Fruit fly (Drosophila melanogaster) whole organism, prepupa: ENCODE results near the gene Targ2.

Source experiments
- CG10631 ChIP-seq: fragments of 200-800 bp; sonication (Bioruptor generic); optimal IDR thresholded peaks from 2 replicates; lab custom pipeline; 2016; ENCODE audit warnings: missing biosample characterization, missing genetic modification characterization
- CG10669 ChIP-seq: fragments of 200-800 bp; sonication (Bioruptor generic); optimal IDR thresholded peaks from 3 replicates; lab custom pipeline; 2018; ENCODE audit warnings: missing biosample characterization, mild to moderate bottlenecking, missing genetic modification characterization, moderate library complexity
- CG11762 ChIP-seq: fragments of 200-800 bp; sonication (Bioruptor generic); optimal IDR thresholded peaks from 3 replicates; lab custom pipeline; 2016; ENCODE audit warnings: missing biosample characterization, missing genetic modification characterization; ENCODE audit not compliant: insufficient read depth
- CG15336 ChIP-seq: fragments of 200-800 bp; sonication (Bioruptor generic); IDR thresholded peaks from 2 replicates; pipeline ENCODE4 v1.3.6; 2022; ENCODE audit warnings: missing biosample characterization, missing genetic modification characterization
- CG1621 ChIP-seq: fragments of 200-800 bp; sonication (Bioruptor generic); optimal IDR thresholded peaks from 3 replicates; lab custom pipeline; 2018; ENCODE audit warnings: missing biosample characterization, mild to moderate bottlenecking, missing genetic modification characterization
- CG16779 ChIP-seq: fragments of 200-800 bp; sonication (Bioruptor generic); optimal IDR thresholded peaks from 3 replicates; lab custom pipeline; 2017; ENCODE audit warnings: missing biosample characterization, mild to moderate bottlenecking, missing genetic modification characterization
- CG31627 ChIP-seq: fragments of 200-800 bp; sonication (Bioruptor generic); optimal IDR thresholded peaks from 3 replicates; lab custom pipeline; 2016; ENCODE audit warnings: missing biosample characterization, missing genetic modification characterization
- CG32006 ChIP-seq: fragments of 200-800 bp; sonication (Bioruptor generic); optimal IDR thresholded peaks from 3 replicates; lab custom pipeline; 2017; ENCODE audit warnings: missing biosample characterization, mild to moderate bottlenecking, missing genetic modification characterization
- CG3919 ChIP-seq: fragments of 200-800 bp; sonication (Bioruptor generic); optimal IDR thresholded peaks from 3 replicates; lab custom pipeline; 2016; ENCODE audit warnings: missing biosample characterization, missing genetic modification characterization
- CG4318 ChIP-seq: fragments of 200-800 bp; sonication (Bioruptor generic); optimal IDR thresholded peaks from 3 replicates; lab custom pipeline; 2017; ENCODE audit warnings: missing biosample characterization, mild to moderate bottlenecking, missing genetic modification characterization
- CG6276 ChIP-seq: fragments of 200-800 bp; sonication (Bioruptor generic); optimal IDR thresholded peaks from 2 replicates; lab custom pipeline; 2017; ENCODE audit warnings: missing biosample characterization, mild to moderate bottlenecking, missing genetic modification characterization
- CG6792 ChIP-seq: fragments of 200-800 bp; sonication (Bioruptor generic); optimal IDR thresholded peaks from 3 replicates; lab custom pipeline; 2016; ENCODE audit warnings: missing biosample characterization, missing genetic modification characterization
- CG6854 ChIP-seq: fragments of 200-800 bp; sonication (Bioruptor generic); optimal IDR thresholded peaks from 2 replicates; lab custom pipeline; 2017; ENCODE audit warnings: missing biosample characterization, mild to moderate bottlenecking, missing genetic modification characterization
- CG7368 ChIP-seq: fragments of 200-800 bp; sonication (Bioruptor generic); optimal IDR thresholded peaks from 3 replicates; lab custom pipeline; 2016; ENCODE audit warnings: missing biosample characterization, missing genetic modification characterization
- CG8119 ChIP-seq: fragments of 200-800 bp; sonication (Bioruptor generic); IDR thresholded peaks from 3 replicates; pipeline ENCODE4 v1.3.6; 2022; ENCODE audit warnings: missing biosample characterization, missing genetic modification characterization
- CG8319 ChIP-seq: fragments of 200-800 bp; sonication (Bioruptor generic); optimal IDR thresholded peaks from 3 replicates; lab custom pipeline; 2016; ENCODE audit warnings: missing biosample characterization, missing genetic modification characterization
- CG8632 ChIP-seq: fragments of 200-800 bp; sonication (Bioruptor generic); optimal IDR thresholded peaks from 3 replicates; lab custom pipeline; 2016; ENCODE audit warnings: missing biosample characterization, missing genetic modification characterization
- Eip78C ChIP-seq: fragments of 200-800 bp; sonication (Bioruptor generic); peaks from one replicate; lab custom pipeline; 2016; ENCODE audit warnings: missing biosample characterization, missing genetic modification characterization
- Hr38 ChIP-seq: sonication (Bioruptor generic); optimal IDR thresholded peaks from 2 replicates; lab custom pipeline; 2016; ENCODE audit warnings: missing biosample characterization, missing genetic modification characterization
- Hr39 ChIP-seq: fragments of 200-800 bp; sonication (Bioruptor generic); optimal IDR thresholded peaks from 2 replicates; lab custom pipeline; 2016; ENCODE audit warnings: missing biosample characterization, missing genetic modification characterization
- Hr4 ChIP-seq: fragments of 200-800 bp; sonication (Bioruptor generic); optimal IDR thresholded peaks from 3 replicates; lab custom pipeline; 2016; ENCODE audit warnings: missing biosample characterization, missing genetic modification characterization
- Lpt ChIP-seq: fragments of 200-800 bp; sonication (Bioruptor generic); optimal IDR thresholded peaks from 3 replicates; lab custom pipeline; 2016; ENCODE audit warnings: missing biosample characterization, missing genetic modification characterization
- Met ChIP-seq: fragments of 200-800 bp; sonication (Bioruptor generic); optimal IDR thresholded peaks from 3 replicates; lab custom pipeline; 2016; ENCODE audit warnings: missing biosample characterization, missing genetic modification characterization
- OdsH ChIP-seq: fragments of 200-800 bp; sonication (Bioruptor generic); optimal IDR thresholded peaks from 3 replicates; lab custom pipeline; 2016; ENCODE audit warnings: missing biosample characterization, missing genetic modification characterization
- Sox102F ChIP-seq: fragments of 200-800 bp; sonication (Bioruptor generic); optimal IDR thresholded peaks from 2 replicates; lab custom pipeline; 2016; ENCODE audit warnings: missing biosample characterization, mild to moderate bottlenecking, missing genetic modification characterization
- Sox14 ChIP-seq: fragments of 200-800 bp; sonication (Bioruptor generic); optimal IDR thresholded peaks from 3 replicates; lab custom pipeline; 2016; ENCODE audit warnings: missing biosample characterization, missing genetic modification characterization
- Sox15 ChIP-seq: fragments of 200-800 bp; sonication (Bioruptor generic); optimal IDR thresholded peaks from 3 replicates; lab custom pipeline; 2016; ENCODE audit warnings: missing biosample characterization, missing genetic modification characterization
- acj6 ChIP-seq: fragments of 200-800 bp; sonication (Bioruptor generic); optimal IDR thresholded peaks from 3 replicates; lab custom pipeline; 2016; ENCODE audit warnings: missing biosample characterization, missing genetic modification characterization
- cyc ChIP-seq: fragments of 200-800 bp; sonication (Bioruptor generic); optimal IDR thresholded peaks from 3 replicates; lab custom pipeline; 2016; ENCODE audit warnings: missing biosample characterization, missing genetic modification characterization
- dac ChIP-seq: fragments of 200-800 bp; sonication (Bioruptor generic); optimal IDR thresholded peaks from 2 replicates; lab custom pipeline; 2017; ENCODE audit warnings: missing biosample characterization, mild to moderate bottlenecking, missing genetic modification characterization
- eg ChIP-seq: fragments of 200-800 bp; sonication (Bioruptor generic); IDR thresholded peaks from 3 replicates; pipeline ENCODE4 v1.3.6; 2022; ENCODE audit warnings: missing biosample characterization, missing genetic modification characterization
- fd85E ChIP-seq: fragments of 200-800 bp; sonication (Bioruptor generic); optimal IDR thresholded peaks from 3 replicates; lab custom pipeline; 2016; ENCODE audit warnings: missing biosample characterization, missing genetic modification characterization
- lz ChIP-seq: fragments of 200-800 bp; sonication (Bioruptor generic); optimal IDR thresholded peaks from 3 replicates; lab custom pipeline; 2016; ENCODE audit warnings: missing biosample characterization, missing genetic modification characterization
- net ChIP-seq: fragments of 200-800 bp; sonication (Bioruptor generic); optimal IDR thresholded peaks from 3 replicates; lab custom pipeline; 2016; ENCODE audit warnings: missing biosample characterization, missing genetic modification characterization
- ss ChIP-seq, 2 experiments: fragments of 200-800 bp; sonication (Bioruptor generic); optimal IDR thresholded peaks; 2 replicates in 1 of 2; 3 replicates in 1 of 2; lab custom pipeline; 2017 to 2018; ENCODE audit warnings: mild to moderate bottlenecking in 2 of 2, missing biosample characterization in 2 of 2, missing genetic modification characterization in 2 of 2, moderate library complexity in 1 of 2

Gene Targ2

dm6 chr3L:21196563-21196962 is 6.5 kb downstream of the Targ2 start, which contains the start of the genes Targ3 and park (continued):
- no peak for TF ChIP-seq CG6276
- no peak for TF ChIP-seq CG6854 (GFP tag; lab: Kevin White, UChicago)
- peak; percentile 39 for TF ChIP-seq acj6 (GFP tag; lab: Kevin White, UChicago)
- TF ChIP-seq CG31627 (GFP tag; lab: Kevin White, UChicago), result peak; percentile 68
- TF ChIP-seq Lpt, result no peak
- peak; percentile 30 for TF ChIP-seq Sox102F
- TF ChIP-seq, all 60 proteins: peak for 20

DNA sequence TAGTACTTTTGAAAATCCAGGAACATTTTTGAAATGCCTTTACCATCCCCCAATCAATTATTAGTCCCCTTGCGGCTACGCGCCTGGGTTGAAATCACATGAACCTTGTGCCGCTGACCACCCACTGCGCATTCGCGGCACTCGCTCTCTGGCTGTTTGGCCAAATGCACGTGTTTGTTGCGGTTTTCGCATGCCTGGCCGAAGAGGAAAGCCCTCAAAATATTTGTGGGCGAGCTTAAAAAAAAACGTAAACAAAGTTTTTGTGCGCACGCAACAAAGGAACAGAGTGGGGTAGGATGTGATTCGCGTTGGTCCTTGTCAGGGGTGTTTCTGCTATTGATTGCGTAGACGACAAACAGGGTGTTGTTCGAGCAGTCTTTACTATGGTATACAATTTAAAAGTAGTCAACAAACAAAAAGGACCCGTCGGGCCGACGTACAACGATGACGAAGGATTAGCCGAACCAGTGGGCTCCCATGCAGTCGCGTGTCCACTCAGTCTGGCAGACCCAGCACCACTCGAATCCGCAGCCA is 8.6 kb downstream of the Targ2 start:
- TF ChIP-seq cyc (GFP tag; lab: Kevin White, UChicago), result no peak
- TF ChIP-seq CG10669 (GFP tag; lab: Kevin White, UChicago), result no peak
- TF ChIP-seq CG31627 (GFP tag; lab: Kevin White, UChicago), result no peak
- TF ChIP-seq Sox14 (GFP tag; lab: Kevin White, UChicago), result no peak
- no peak for TF ChIP-seq CG11762 (GFP tag; lab: Kevin White, UChicago)

DNA sequence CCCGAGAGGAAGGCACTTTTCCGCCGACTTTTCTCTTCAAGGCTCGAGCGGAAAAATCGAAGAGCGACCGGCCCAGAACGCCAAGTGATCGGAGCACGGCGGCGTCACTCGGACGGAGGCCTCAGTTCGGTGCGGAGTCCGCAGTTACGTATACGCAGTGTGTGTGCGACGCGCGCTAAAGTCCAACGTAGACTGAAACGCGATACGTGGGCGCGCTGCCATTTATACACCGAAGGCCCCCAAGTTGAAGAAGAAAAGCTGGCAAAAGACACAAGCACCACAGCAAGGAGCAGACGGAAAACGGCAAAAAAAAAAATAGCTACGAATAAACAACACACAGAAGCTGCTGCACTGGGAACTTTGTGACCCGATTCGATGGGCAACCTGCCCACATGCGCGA is 9.9 kb downstream of the Targ2 start, which contains the start of gene CG42337:
Gene CG42337, minus strand, starts transcription at position 194 of the 400 bp plus-strand sequence.
- TF ChIP-seq CG6276, result no peak
- no peak for TF ChIP-seq Hr39
- no peak for TF ChIP-seq CG4318 (GFP tag; lab: Kevin White, UChicago)
- TF ChIP-seq CG32006, result no peak
- TF ChIP-seq Sox14 (GFP tag; lab: Kevin White, UChicago), result no peak
- no peak for TF ChIP-seq Hr4 (GFP tag; lab: Kevin White, UChicago)
- TF ChIP-seq fd85E (GFP tag; lab: Kevin White, UChicago), result no peak
- no peak for TF ChIP-seq OdsH (GFP tag; lab: Kevin White, UChicago)
- no peak for TF ChIP-seq CG10631 (GFP tag; lab: Kevin White, UChicago)
- TF ChIP-seq CG31627 (GFP tag; lab: Kevin White, UChicago), result no peak
- no peak for TF ChIP-seq CG11762 (GFP tag; lab: Kevin White, UChicago)
- no peak for TF ChIP-seq CG8632 (GFP tag; lab: Kevin White, UChicago)
- no peak for TF ChIP-seq net (GFP tag; lab: Kevin White, UChicago)
- TF ChIP-seq CG8319 (GFP tag; lab: Kevin White, UChicago), result no peak
- TF ChIP-seq lz (GFP tag; lab: Kevin White, UChicago), result no peak
- no peak for TF ChIP-seq CG15336 (GFP tag; lab: Robert Waterston, UW)
- no peak for TF ChIP-seq CG6854 (GFP tag; lab: Kevin White, UChicago)
- TF ChIP-seq CG16779 (tag; lab: Kevin White, UChicago), result no peak

dm6 chr3L:21192024-21192423 is 11.0 kb downstream of the Targ2 start:
- TF ChIP-seq Eip78C (GFP tag; lab: Kevin White, UChicago), result peak; percentile 58
- TF ChIP-seq acj6 (GFP tag; lab: Kevin White, UChicago), result no peak

DNA sequence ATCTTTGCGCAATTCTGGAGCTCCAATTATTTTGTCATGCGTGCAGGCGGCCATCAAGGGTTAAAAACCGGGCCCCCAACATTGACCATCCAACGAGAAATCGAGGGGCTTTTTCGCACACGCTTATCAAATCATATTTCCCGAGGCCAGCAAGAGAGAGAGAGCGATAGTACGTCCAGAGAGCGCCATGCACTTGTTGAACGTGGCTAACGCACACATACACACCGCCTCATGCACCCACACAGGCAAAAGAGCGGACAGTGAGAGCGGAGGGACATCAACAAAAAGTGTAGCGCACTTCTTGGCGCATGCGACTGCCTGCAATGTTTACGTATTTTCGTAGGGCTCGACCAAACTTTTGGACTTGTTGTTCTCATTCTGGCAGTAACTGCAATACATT is 16.5 kb downstream of the Targ2 start:
- TF ChIP-seq ss (GFP tag; optimal IDR thresholded peaks at IDR 0.05; lab: Kevin White, UChicago) (no peak), dac (GFP tag; lab: Kevin White, UChicago) (no peak), CG8632 (GFP tag; lab: Kevin White, UChicago) (no peak), eg (no peak), CG31627 (GFP tag; lab: Kevin White, UChicago) (no peak), CG1621 (tag; lab: Kevin White, UChicago) (no peak), Hr38 (GFP tag; lab: Kevin White, UChicago) (no peak), CG4318 (GFP tag; lab: Kevin White, UChicago) (no peak), CG6792 (no peak), CG16779 (tag; lab: Kevin White, UChicago) (no peak), Eip78C (GFP tag; lab: Kevin White, UChicago) (no peak), Hr4 (GFP tag; lab: Kevin White, UChicago) (no peak), OdsH (GFP tag; lab: Kevin White, UChicago) (no peak), Sox15 (GFP tag; lab: Kevin White, UChicago) (no peak), CG3919 (GFP tag; lab: Kevin White, UChicago) (no peak), Met (GFP tag; lab: Kevin White, UChicago) (no peak), CG7368 (GFP tag; lab: Kevin White, UChicago) (no peak), CG8119 (no peak), CG10669 (GFP tag; lab: Kevin White, UChicago) (no peak)
